Fruit fly (Drosophila melanogaster) whole organism, embryonic: ENCODE measurements around the gene CG12017.
A peak's percentile ranks its signal among the peaks of the same experiment; 100 is the strongest.

ENCODE experiments used
- Aef1 ChIP-seq: fragments of 200-800 bp; sonication (Bioruptor generic); IDR thresholded peaks from 3 replicates; pipeline ENCODE4 v1.3.6; 2022; ENCODE audit warnings: missing biosample characterization, missing genetic modification characterization
- Bgb ChIP-seq: fragments of 200-800 bp; sonication (Bioruptor generic); IDR thresholded peaks from 2 replicates; pipeline ENCODE4 v1.3.6; 2022; ENCODE audit warnings: missing biosample characterization, missing genetic modification characterization; ENCODE audit not compliant: partially characterized antibody
- CG10274 ChIP-seq: fragments of 200-800 bp; sonication (Bioruptor generic); optimal IDR thresholded peaks from 3 replicates; lab custom pipeline; 2017; ENCODE audit warnings: missing biosample characterization, mild to moderate bottlenecking, missing genetic modification characterization
- CG11093 ChIP-seq: fragments of 200-800 bp; sonication (Bioruptor generic); IDR thresholded peaks from 3 replicates; pipeline ENCODE4 v1.3.6; 2022; ENCODE audit warnings: missing biosample characterization, missing genetic modification characterization
- CG11560 ChIP-seq: fragments of 200-800 bp; sonication (Bioruptor generic); IDR thresholded peaks from 3 replicates; pipeline ENCODE4 v1.3.6; 2022; ENCODE audit warnings: missing biosample characterization, missing genetic modification characterization
- CG11723 ChIP-seq: fragments of 200-800 bp; sonication (Bioruptor generic); optimal IDR thresholded peaks from 2 replicates; lab custom pipeline; 2017; ENCODE audit warnings: missing biosample characterization, mild to moderate bottlenecking, missing genetic modification characterization
- CG12219 ChIP-seq: fragments of 200-800 bp; sonication (Bioruptor generic); optimal IDR thresholded peaks from 3 replicates; lab custom pipeline; 2018; ENCODE audit warnings: missing biosample characterization, mild to moderate bottlenecking, missing genetic modification characterization
- CG12744 ChIP-seq: fragments of 200-800 bp; sonication (Bioruptor generic); optimal IDR thresholded peaks from 2 replicates; lab custom pipeline; 2016; ENCODE audit warnings: missing biosample characterization, missing genetic modification characterization
- CG14710 ChIP-seq: fragments of 200-800 bp; sonication (Bioruptor generic); optimal IDR thresholded peaks from 3 replicates; lab custom pipeline; 2019; ENCODE audit warnings: missing biosample characterization, mild to moderate bottlenecking, missing genetic modification characterization, moderate library complexity
- CG15479 ChIP-seq: fragments of 200-800 bp; sonication (Bioruptor generic); optimal IDR thresholded peaks from 3 replicates; lab custom pipeline; 2019; ENCODE audit warnings: missing biosample characterization, mild to moderate bottlenecking, missing genetic modification characterization, moderate library complexity
- CG17385 ChIP-seq: fragments of 200-800 bp; sonication (Bioruptor generic); optimal IDR thresholded peaks from 3 replicates; lab custom pipeline; 2018; ENCODE audit warnings: missing biosample characterization, mild to moderate bottlenecking, missing genetic modification characterization
- CG3065 ChIP-seq: fragments of 200-800 bp; sonication (Bioruptor generic); optimal IDR thresholded peaks from 2 replicates; lab custom pipeline; 2016; ENCODE audit warnings: missing biosample characterization, missing genetic modification characterization
- CG31224 ChIP-seq: fragments of 200-800 bp; sonication (Bioruptor generic); IDR thresholded peaks from 2 replicates; pipeline ENCODE4 v1.3.6; 2022; ENCODE audit warnings: missing biosample characterization, missing genetic modification characterization
- CG34376 ChIP-seq: fragments of 200-800 bp; sonication (Bioruptor generic); optimal IDR thresholded peaks from 2 replicates; lab custom pipeline; 2018; ENCODE audit warnings: missing biosample characterization, mild to moderate bottlenecking, missing genetic modification characterization
- CG34422 ChIP-seq: fragments of 200-800 bp; sonication (Bioruptor generic); IDR thresholded peaks from 3 replicates; pipeline ENCODE4 v1.3.6; 2022; ENCODE audit warnings: missing biosample characterization, missing genetic modification characterization
- CG4730 ChIP-seq: fragments of 200-800 bp; sonication (Bioruptor generic); IDR thresholded peaks from 2 replicates; pipeline ENCODE4 v1.3.6; 2022; ENCODE audit warnings: missing biosample characterization, missing genetic modification characterization
- CG6272 ChIP-seq: fragments of 200-800 bp; sonication (Bioruptor generic); IDR thresholded peaks from 2 replicates; pipeline ENCODE4 v1.3.6; 2022; ENCODE audit warnings: missing biosample characterization, missing genetic modification characterization
- CG7963 ChIP-seq: fragments of 200-800 bp; sonication (Bioruptor generic); IDR thresholded peaks from 3 replicates; pipeline ENCODE4 v1.3.6; 2022; ENCODE audit warnings: missing biosample characterization, missing genetic modification characterization; ENCODE audit not compliant: partially characterized antibody
- CG8089 ChIP-seq: fragments of 200-800 bp; sonication (Bioruptor generic); optimal IDR thresholded peaks from 3 replicates; lab custom pipeline; 2016; ENCODE audit warnings: missing biosample characterization, missing genetic modification characterization
- CG8281 ChIP-seq: fragments of 200-800 bp; sonication (Bioruptor generic); optimal IDR thresholded peaks from 2 replicates; lab custom pipeline; 2018; ENCODE audit warnings: missing biosample characterization, mild to moderate bottlenecking, missing genetic modification characterization, moderate library complexity
- CG9876 ChIP-seq: fragments of 200-800 bp; sonication (Bioruptor generic); optimal IDR thresholded peaks from 2 replicates; lab custom pipeline; 2016; ENCODE audit warnings: missing biosample characterization, missing genetic modification characterization
- CkIIα-i1 ChIP-seq: fragments of 200-800 bp; sonication (Bioruptor generic); IDR thresholded peaks from 2 replicates; pipeline ENCODE4 v1.3.6; 2022; ENCODE audit warnings: missing biosample characterization, missing genetic modification characterization
- CoRest ChIP-seq: fragments of 200-800 bp; sonication (Bioruptor generic); optimal IDR thresholded peaks from 3 replicates; lab custom pipeline; 2018; ENCODE audit warnings: missing biosample characterization, mild to moderate bottlenecking, missing genetic modification characterization, moderate library complexity
- Dbx ChIP-seq: fragments of 200-800 bp; sonication (Bioruptor generic); IDR thresholded peaks from 3 replicates; pipeline ENCODE4 v1.3.6; 2022; ENCODE audit warnings: missing biosample characterization, missing genetic modification characterization
- Dp ChIP-seq: fragments of 200-800 bp; sonication (Bioruptor generic); optimal IDR thresholded peaks from 2 replicates; lab custom pipeline; 2018; ENCODE audit warnings: missing biosample characterization, mild to moderate bottlenecking, missing genetic modification characterization, moderate library complexity
- E2f1 ChIP-seq: fragments of 200-800 bp; sonication (Bioruptor generic); IDR thresholded peaks from 2 replicates; pipeline ENCODE4 v1.3.6; 2022; ENCODE audit warnings: missing biosample characterization, missing genetic modification characterization
- Fer2 ChIP-seq: fragments of 200-800 bp; sonication (Bioruptor generic); optimal IDR thresholded peaks from 2 replicates; lab custom pipeline; 2018; ENCODE audit warnings: missing biosample characterization, mild to moderate bottlenecking, missing genetic modification characterization, moderate library complexity
- HHEX ChIP-seq: fragments of 200-800 bp; sonication (Bioruptor generic); optimal IDR thresholded peaks from 3 replicates; lab custom pipeline; 2017; ENCODE audit warnings: missing biosample characterization, mild to moderate bottlenecking, missing genetic modification characterization, missing genetic modification reagents
- Hand ChIP-seq: fragments of 200-800 bp; sonication (Bioruptor generic); optimal IDR thresholded peaks from 2 replicates; lab custom pipeline; 2017; ENCODE audit warnings: mild to moderate bottlenecking, missing biosample characterization, missing genetic modification reagents, missing genetic modification characterization
- HmgZ ChIP-seq: fragments of 200-800 bp; sonication (Bioruptor generic); optimal IDR thresholded peaks from 2 replicates; lab custom pipeline; 2018; ENCODE audit warnings: missing biosample characterization, mild to moderate bottlenecking, missing genetic modification characterization
- Hr78 ChIP-seq, 2 experiments: fragments of 200-800 bp in 1 of 2; fragments of >200 bp in 1 of 2; sonication (Bioruptor generic) in 1 of 2; optimal IDR thresholded peaks; 2 replicates each; lab custom pipeline; 2017 to 2019; ENCODE audit warnings: missing biosample characterization in 2 of 2, missing genetic modification characterization in 2 of 2, mild to moderate bottlenecking in 1 of 2, moderate library complexity in 1 of 2
- NC2β ChIP-seq: fragments of 200-800 bp; sonication (Bioruptor generic); optimal IDR thresholded peaks from 2 replicates; lab custom pipeline; 2016; ENCODE audit warnings: missing biosample characterization, missing genetic modification characterization
- Sin3A ChIP-seq: fragments of >200 bp; optimal IDR thresholded peaks from 2 replicates; lab custom pipeline; 2018
- Sry-β ChIP-seq: fragments of 200-800 bp; sonication (Bioruptor generic); optimal IDR thresholded peaks from 2 replicates; lab custom pipeline; 2018; ENCODE audit warnings: missing biosample characterization, mild to moderate bottlenecking, missing genetic modification characterization, moderate library complexity
- ase ChIP-seq: fragments of 200-800 bp; sonication (Bioruptor generic); IDR thresholded peaks from 3 replicates; pipeline ENCODE4 v1.3.6; 2022; ENCODE audit warnings: missing biosample characterization, missing genetic modification characterization
- bcd ChIP-seq: fragments of 200-800 bp; sonication (Bioruptor generic); optimal IDR thresholded peaks from 2 replicates; lab custom pipeline; 2017; ENCODE audit warnings: missing biosample characterization, mild to moderate bottlenecking, missing genetic modification characterization
- bowl ChIP-seq: fragments of 200-800 bp; sonication (Bioruptor generic); IDR thresholded peaks from 2 replicates; pipeline ENCODE4 v1.3.6; 2022; ENCODE audit warnings: missing biosample characterization, missing genetic modification characterization
- cato ChIP-seq: fragments of 200-800 bp; sonication (Bioruptor generic); optimal IDR thresholded peaks from 2 replicates; lab custom pipeline; 2016; ENCODE audit warnings: missing biosample characterization, missing genetic modification characterization, borderline replicate concordance
- crol ChIP-seq: fragments of 200-800 bp; sonication (Bioruptor generic); IDR thresholded peaks from 2 replicates; pipeline ENCODE4 v1.3.6; 2022; ENCODE audit warnings: missing biosample characterization, missing genetic modification characterization
- gsb ChIP-seq: fragments of 200-800 bp; sonication (Bioruptor generic); IDR thresholded peaks from 2 replicates; pipeline ENCODE4 v1.3.6; 2022; ENCODE audit warnings: missing biosample characterization, missing genetic modification characterization
- jumu ChIP-seq: fragments of 200-800 bp; sonication (Bioruptor generic); optimal IDR thresholded peaks from 3 replicates; lab custom pipeline; 2016; ENCODE audit warnings: missing biosample characterization, missing genetic modification characterization
- kay ChIP-seq: fragments of 200-800 bp; sonication (Bioruptor generic); optimal IDR thresholded peaks from 2 replicates; lab custom pipeline; 2016; ENCODE audit warnings: missing biosample characterization, missing genetic modification characterization
- ken ChIP-seq: fragments of 200-800 bp; sonication (Bioruptor generic); IDR thresholded peaks from 3 replicates; pipeline ENCODE4 v1.3.6; 2022; ENCODE audit warnings: missing biosample characterization, missing genetic modification characterization
- lilli ChIP-seq: fragments of 200-800 bp; sonication (Bioruptor generic); optimal IDR thresholded peaks from 3 replicates; lab custom pipeline; 2016; ENCODE audit warnings: missing biosample characterization, missing genetic modification characterization
- nerfin-1 ChIP-seq: fragments of 200-800 bp; sonication (Bioruptor generic); optimal IDR thresholded peaks from 3 replicates; lab custom pipeline; 2019; ENCODE audit warnings: missing biosample characterization, mild to moderate bottlenecking, missing genetic modification characterization, moderate library complexity
- p53 ChIP-seq: fragments of 200-800 bp; sonication (Bioruptor generic); optimal IDR thresholded peaks from 2 replicates; lab custom pipeline; 2016; ENCODE audit warnings: missing biosample characterization, missing genetic modification characterization
- prd ChIP-seq, 3 experiments: fragments of >200 bp in 2 of 3; fragments of 200-800 bp in 1 of 3; sonication (Bioruptor generic) in 1 of 3; optimal IDR thresholded peaks in 2 of 3; IDR thresholded peaks in 1 of 3; 2 replicates in 2 of 3; 3 replicates in 1 of 3; pipeline versions ENCODE4 v1.3.6 to Lab custom; 2017 to 2022; ENCODE audit warnings: missing biosample characterization in 1 of 3, missing genetic modification characterization in 1 of 3
- pros ChIP-seq: fragments of 200-800 bp; sonication (Bioruptor generic); optimal IDR thresholded peaks from 3 replicates; lab custom pipeline; 2019; ENCODE audit warnings: missing biosample characterization, mild to moderate bottlenecking, missing genetic modification characterization, moderate library complexity
- repo ChIP-seq: fragments of 200-800 bp; sonication (Bioruptor generic); optimal IDR thresholded peaks from 2 replicates; lab custom pipeline; 2016; ENCODE audit warnings: missing biosample characterization, missing genetic modification characterization
- slou ChIP-seq: fragments of 200-800 bp; sonication (Bioruptor generic); optimal IDR thresholded peaks from 3 replicates; lab custom pipeline; 2016; ENCODE audit warnings: missing biosample characterization, missing genetic modification characterization

CG12017 gene

DNA sequence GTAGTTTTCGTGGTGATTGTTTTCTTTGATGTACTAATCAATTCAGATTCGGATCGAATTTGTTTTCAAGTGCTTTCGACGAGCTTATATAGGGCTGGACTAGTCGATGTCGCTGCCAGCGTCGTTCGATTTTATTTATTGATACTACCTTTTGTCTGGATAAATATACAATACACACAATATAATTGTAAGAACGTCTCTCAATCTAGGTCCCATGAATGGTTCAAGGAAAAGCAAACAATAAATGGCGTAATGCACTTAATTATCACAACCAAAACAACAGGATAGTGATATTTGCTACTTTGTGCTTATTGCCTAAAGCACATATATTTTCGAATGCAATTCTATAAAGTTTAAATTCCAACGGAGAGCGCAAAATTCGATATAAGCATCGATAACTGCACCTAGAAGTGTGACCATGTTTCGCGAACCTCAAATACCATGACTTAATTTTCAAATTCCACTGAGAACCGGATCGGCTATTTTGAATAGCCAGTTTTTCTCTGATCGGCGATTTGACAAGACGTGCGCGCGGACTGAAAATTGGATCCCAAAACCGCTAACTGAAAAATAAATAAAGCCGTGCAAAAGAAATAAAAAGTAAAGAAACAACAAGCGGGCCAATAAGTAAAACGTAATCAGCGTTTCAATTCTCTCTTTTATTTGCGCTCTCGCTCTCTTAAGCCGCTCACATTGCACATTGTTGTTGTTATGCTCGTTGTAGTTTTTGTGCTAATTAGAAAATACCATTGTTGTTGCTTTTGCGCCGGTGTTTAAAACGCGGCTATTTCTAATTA, 56.5 kb downstream of the CG12017 start, which contains the start of the genes Drsl6 and kst (continued):
- TF ChIP-seq prd (optimal IDR thresholded peaks at IDR 0.05; lab: Kevin White, UChicago) (no peak), prd (GFP tag; IDR thresholded peaks at IDR 0.05; lab: Robert Waterston, UW) (no peak), crol (GFP tag; lab: Robert Waterston, UW) (no peak), CG17385 (GFP tag; lab: Kevin White, UChicago) (peak; percentile 56), NC2β (GFP tag; lab: Kevin White, UChicago) (no peak), Sin3A (peak; percentile 16), ase (no peak), CG3065 (GFP tag; lab: Kevin White, UChicago) (no peak), lilli (peak; percentile 16), nerfin-1 (tag; lab: Kevin White, UChicago) (peak; percentile 53), CG12219 (GFP tag; lab: Kevin White, UChicago) (no peak), Hand (GFP tag; lab: Kevin White, UChicago) (no peak), CG10274 (GFP tag; lab: Kevin White, UChicago) (no peak), CG8089 (no peak), Sry-β (GFP tag; lab: Kevin White, UChicago) (peak; percentile 25), ken (GFP tag; lab: Robert Waterston, UW) (no peak), CG14710 (tag; lab: Kevin White, UChicago) (peak; percentile 23), CG4730 (GFP tag; lab: Robert Waterston, UW) (no peak), slou (GFP tag; lab: Kevin White, UChicago) (no peak), CG11723 (no peak), p53 (no peak), CkIIα-i1 (no peak), pros (peak; percentile 37), bcd (GFP tag; lab: Kevin White, UChicago) (peak; percentile 24), Dbx (GFP tag; lab: Robert Waterston, UW) (peak; percentile 33; the same call in 1 of the 3 replicates), CG15479 (GFP tag; lab: Kevin White, UChicago) (no peak), cato (GFP tag; lab: Kevin White, UChicago) (no peak), CG11093 (no peak), gsb (GFP tag; lab: Robert Waterston, UW) (no peak), HHEX (GFP tag; lab: Kevin White, UChicago) (no peak), CG31224 (GFP tag; lab: Robert Waterston, UW) (no peak), CG8281 (tag; lab: Kevin White, UChicago) (no peak), CG9876 (no peak), CG6272 (GFP tag; lab: Robert Waterston, UW) (no peak), repo (no peak), Dp (GFP tag; lab: Kevin White, UChicago) (peak; percentile 87), CG34376 (peak; percentile 62), bowl (GFP tag; lab: Robert Waterston, UW) (no peak), Aef1 (GFP tag; lab: Robert Waterston, UW) (no peak), HmgZ (tag; lab: Kevin White, UChicago) (peak; percentile 65), E2f1 (GFP tag; lab: Robert Waterston, UW) (no peak), Bgb (GFP tag; lab: Robert Waterston, UW) (peak; percentile 72), jumu (GFP tag; lab: Kevin White, UChicago) (no peak), CG11560 (tag; lab: Robert Waterston, UW) (no peak), CoRest (tag; lab: Kevin White, UChicago) (no peak), CG12744 (GFP tag; lab: Kevin White, UChicago) (no peak), CG34422 (GFP tag; lab: Robert Waterston, UW) (peak; percentile 53; the same call in 1 of the 3 replicates), Fer2 (no peak), Hr78 (GFP tag; optimal IDR thresholded peaks at IDR 0.05; lab: Kevin White, UChicago) (no peak), kay (no peak), CG7963 (no peak)
